Worm (Caenorhabditis elegans): Measurements from ENCODE around the gene div-1.

Gene div-1

ce11 chrIII:10214540-10214979 lies 33.8 kb downstream of the div-1 start (continued):
- TF ChIP-seq F23B12.7 (tag; optimal IDR thresholded peaks at IDR 0.05; ENCODE audit: insufficient read depth) (no peak), lir-1 (GFP tag; conservative IDR thresholded peaks at IDR 0.05) (peak; percentile 31; the same call in 1 of the 2 replicates), nhr-179 (tag; optimal IDR thresholded peaks at IDR 0.05) (no peak), rpc-1 (optimal IDR thresholded peaks at IDR 0.05) (no peak), rpc-1 (tag; optimal IDR thresholded peaks at IDR 0.05) (no peak), ztf-22 (GFP tag; optimal IDR thresholded peaks at IDR 0.05) (peak; percentile 77), rec-8 (tag; optimal IDR thresholded peaks at IDR 0.05) (no peak), lin-40 (tag; optimal IDR thresholded peaks at IDR 0.05) (peak; percentile 69), egl-44 (GFP tag; IDR thresholded peaks at IDR 0.05) (no peak), let-607 (tag; optimal IDR thresholded peaks at IDR 0.05) (peak; percentile 39 to 71), gei-17 (GFP tag; optimal IDR thresholded peaks at IDR 0.05) (peak; percentile 49), attf-6 (GFP tag; IDR thresholded peaks at IDR 0.05) (no peak), ceh-91 (GFP tag; IDR thresholded peaks at IDR 0.05) (no peak), cebp-1 (GFP tag; IDR thresholded peaks at IDR 0.05) (peak; percentile 54; the same call in 1 of the 2 replicates), cebp-1 (tag; optimal IDR thresholded peaks at IDR 0.05) (peak; percentile 88), nfyb-1 (GFP tag; IDR thresholded peaks at IDR 0.05) (peak; percentile 89), snpc-3.4 (tag; optimal IDR thresholded peaks at IDR 0.05) (peak; percentile 69), bed-1 (GFP tag; IDR thresholded peaks at IDR 0.05) (no peak), pbrm-1 (GFP tag; IDR thresholded peaks at IDR 0.05) (0 out of 2 replicates have a peak, but pooled peaks have one; percentile 59), Y53F4B.3 (GFP tag; IDR thresholded peaks at IDR 0.05) (no peak), attf-5 (GFP tag; optimal IDR thresholded peaks at IDR 0.05) (peak; percentile 44), hlh-26 (GFP tag; conservative IDR thresholded peaks at IDR 0.05) (no peak), Y56A3A.18 (GFP tag; IDR thresholded peaks at IDR 0.05) (peak; percentile 94), egrh-3 (GFP tag; IDR thresholded peaks at IDR 0.05) (no peak), hrde-1 (tag; optimal IDR thresholded peaks at IDR 0.05; ENCODE audit: borderline replicate concordance) (peak; percentile 76), madf-8 (GFP tag; conservative IDR thresholded peaks at IDR 0.05) (0 out of 2 replicates have a peak, but pooled peaks have one; percentile 13), repo-1 (tag; optimal IDR thresholded peaks at IDR 0.05) (peak; percentile 95), ceh-100 (GFP tag; IDR thresholded peaks at IDR 0.05) (0 out of 2 replicates have a peak, but pooled peaks have one; percentile 20), sea-2 (GFP tag; IDR thresholded peaks at IDR 0.05) (no peak), ztf-3 (GFP tag; optimal IDR thresholded peaks at IDR 0.05) (peak; percentile 80), efl-1 (GFP tag; optimal IDR thresholded peaks at IDR 0.05) (peak; percentile 0), ets-4 (GFP tag; optimal IDR thresholded peaks at IDR 0.05) (peak; percentile 29), die-1 (tag; optimal IDR thresholded peaks at IDR 0.05) (peak; percentile 2), sdz-38 (tag; optimal IDR thresholded peaks at IDR 0.05) (no peak), atf-7 (tag; optimal IDR thresholded peaks at IDR 0.05) (peak; percentile 90), bed-2 (GFP tag; IDR thresholded peaks at IDR 0.05) (no peak), ceh-79 (tag; optimal IDR thresholded peaks at IDR 0.05) (peak; percentile 44), sptf-2 (GFP tag; optimal IDR thresholded peaks at IDR 0.05) (no peak), F52B5.7 (tag; optimal IDR thresholded peaks at IDR 0.05) (peak; percentile 81), F37B4.10 (GFP tag; IDR thresholded peaks at IDR 0.05) (0 out of 2 replicates have a peak, but pooled peaks have one; percentile 91), madf-10 (tag; optimal IDR thresholded peaks at IDR 0.05) (peak; percentile 81), him-1 (tag; optimal IDR thresholded peaks at IDR 0.05) (no peak), ceh-27 (GFP tag; optimal IDR thresholded peaks at IDR 0.05) (no peak), B0035.1 (tag; optimal IDR thresholded peaks at IDR 0.05) (peak; percentile 83), nfya-1 (tag; optimal IDR thresholded peaks at IDR 0.05; ENCODE audit: borderline replicate concordance, insufficient read depth) (no peak), lin-35 (GFP tag; optimal IDR thresholded peaks at IDR 0.05) (peak in 1 of 3 experiments; percentile 71), aptf-3 (GFP tag; IDR thresholded peaks at IDR 0.05) (no peak), zfh-2 (GFP tag; conservative IDR thresholded peaks at IDR 0.05) (no peak)

Measured in whole organism, young adult.